Worm (Caenorhabditis elegans) whole organism, mixed stage, embryonic: ENCODE measurements around the gene Y39B6A.29.

Experiments
- ces-1 ChIP-seq: fragments of 150-350 bp; optimal IDR thresholded peaks from 2 replicates; lab custom pipeline; 2014; ENCODE audit warnings: missing biosample characterization, missing genetic modification reagents, missing genetic modification characterization
- hlh-1 ChIP-seq: fragments of 150-350 bp; optimal IDR thresholded peaks from 2 replicates; lab custom pipeline; 2014; ENCODE audit warnings: missing biosample characterization, missing genetic modification reagents, missing genetic modification characterization
- lsy-2 ChIP-seq: fragments of 150-350 bp; optimal IDR thresholded peaks from 2 replicates; lab custom pipeline; 2014; ENCODE audit warnings: missing biosample characterization, missing genetic modification characterization
- sptf-1 ChIP-seq: sonication (generic microtip); optimal IDR thresholded peaks from 2 replicates; lab custom pipeline; 2017; ENCODE audit warnings: mild to moderate bottlenecking, missing genetic modification characterization, moderate library complexity, missing compliant biosample characterization
- tbx-8 ChIP-seq: fragments of 200-800 bp; sonication (Bioruptor generic); optimal IDR thresholded peaks from 2 replicates; lab custom pipeline; 2018; ENCODE audit warnings: mild to moderate bottlenecking, missing genetic modification characterization, moderate library complexity, missing compliant biosample characterization
- unc-62 ChIP-seq: fragments of 150-350 bp; optimal IDR thresholded peaks from 2 replicates; lab custom pipeline; 2014; ENCODE audit warnings: missing biosample characterization, missing genetic modification reagents, missing genetic modification characterization
- ztf-11 ChIP-seq: fragments of 150-350 bp; optimal IDR thresholded peaks from 2 replicates; lab custom pipeline; 2014; ENCODE audit warnings: missing biosample characterization, missing genetic modification characterization

DNA sequence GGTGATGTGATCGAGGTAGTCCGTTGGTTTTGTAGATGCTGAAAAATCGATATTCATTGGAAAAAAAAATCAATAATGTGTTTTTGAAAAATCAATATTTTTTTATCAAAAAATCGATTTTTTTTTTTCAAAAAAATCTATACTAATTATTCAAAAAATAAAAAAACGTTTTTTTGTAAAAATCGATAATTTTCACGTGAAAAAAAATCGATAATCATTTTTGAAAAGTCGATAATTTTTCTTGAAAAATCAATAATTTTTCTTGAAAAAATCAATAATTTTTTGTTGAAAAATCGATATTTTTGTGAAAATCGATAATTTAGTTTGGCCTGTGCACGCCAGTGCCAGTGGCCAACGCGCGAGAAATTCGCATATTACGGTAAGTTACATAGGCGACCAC is 48.6 kb upstream of the Y39B6A.29 start:
- no peak for TF ChIP-seq unc-62 (GFP tag; lab: Kevin White, UChicago)
- TF ChIP-seq hlh-1 (tag; lab: Kevin White, UChicago): no peak
- TF ChIP-seq tbx-8: no peak
- TF ChIP-seq ztf-11: no peak
- TF ChIP-seq sptf-1 (tag; lab: Kevin White, UChicago): no peak
- no peak for TF ChIP-seq lsy-2 (tag; lab: Kevin White, UChicago)
- TF ChIP-seq ces-1 (GFP tag; lab: Kevin White, UChicago): no peak
